Worm (Caenorhabditis elegans) whole organism, L4 larva: Measurements from ENCODE around the gene fipr-28.

Experiments used
- ama-1 ChIP-seq: fragments of 150-350 bp; optimal IDR thresholded peaks from 2 replicates; lab custom pipeline; 2014; ENCODE audit warnings: inconsistent platforms, mixed read lengths
- egl-43 ChIP-seq: fragments of 200-800 bp; sonication (Bioruptor generic); IDR thresholded peaks from 2 replicates; pipeline ENCODE4 v1.3.6; 2022; ENCODE audit warnings: missing genetic modification reagents, missing genetic modification characterization, missing compliant biosample characterization
- lin-39 ChIP-seq: fragments of 150-350 bp; optimal IDR thresholded peaks from 2 replicates; lab custom pipeline; 2014; ENCODE audit warnings: missing biosample characterization, missing genetic modification reagents, missing genetic modification characterization

- peak; percentile 50 for TF ChIP-seq ama-1 (lab: Kevin White, UChicago)
- TF ChIP-seq lin-39: no peak
- TF ChIP-seq egl-43 (GFP tag; lab: Robert Waterston, UW): no peak
These were observed 29.8 kb downstream of the fipr-28 start for ce11 chrIV:16657488-16657982.
